Worm (Caenorhabditis elegans) whole organism, L1 larva: ENCODE measurements around the gene C01G5.3.
A peak's percentile ranks its signal among the peaks of the same experiment; 100 is the strongest.

Experiments
- C04F5.9 ChIP-seq: sonication (generic microtip); optimal IDR thresholded peaks from 2 replicates; lab custom pipeline; 2016; ENCODE audit warnings: missing genetic modification characterization, missing compliant biosample characterization
- C34B4.2 ChIP-seq: sonication (generic microtip); optimal IDR thresholded peaks from 2 replicates; lab custom pipeline; 2017; ENCODE audit warnings: mild to moderate bottlenecking, missing genetic modification characterization, missing compliant biosample characterization
- aly-2 ChIP-seq: fragments of 150-350 bp; optimal IDR thresholded peaks from 2 replicates; lab custom pipeline; 2014; ENCODE audit warnings: missing biosample characterization, missing genetic modification characterization
- ceh-8 ChIP-seq: fragments of 200-800 bp; sonication (Bioruptor generic); optimal IDR thresholded peaks from 2 replicates; lab custom pipeline; 2018; ENCODE audit warnings: mild to moderate bottlenecking, missing genetic modification characterization, moderate library complexity, missing compliant biosample characterization
- ceh-82 ChIP-seq, 3 experiments: fragments of 150-350 bp in 1 of 3; sonication (generic microtip) in 2 of 3; optimal IDR thresholded peaks; 2 replicates each; lab custom pipeline; 2014 to 2017; ENCODE audit warnings: missing biosample characterization in 3 of 3, missing genetic modification characterization in 3 of 3
- ceh-90 ChIP-seq: sonication (generic microtip); optimal IDR thresholded peaks from 2 replicates; lab custom pipeline; 2016; ENCODE audit warnings: missing genetic modification characterization, missing compliant biosample characterization
- ces-1 ChIP-seq: fragments of 150-350 bp; optimal IDR thresholded peaks from 2 replicates; lab custom pipeline; 2014; ENCODE audit warnings: missing biosample characterization, missing genetic modification reagents, missing genetic modification characterization
- dpl-1 ChIP-seq, 3 experiments: fragments of 150-350 bp in 2 of 3; sonication (generic microtip) in 1 of 3; optimal IDR thresholded peaks; 2 replicates each; lab custom pipeline; 2014 to 2017; ENCODE audit warnings: missing biosample characterization in 3 of 3, missing genetic modification characterization in 3 of 3, missing genetic modification reagents in 3 of 3
- dsc-1 ChIP-seq: sonication (generic microtip); optimal IDR thresholded peaks from 2 replicates; lab custom pipeline; 2016; ENCODE audit warnings: mild to moderate bottlenecking, missing genetic modification characterization, missing compliant biosample characterization
- efl-1 ChIP-seq, 4 experiments: fragments of 150-350 bp; optimal IDR thresholded peaks in 3 of 4; peaks in 1 of 4; 1 replicate in 1 of 4; 2 replicates in 3 of 4; lab custom pipeline; 2014; ENCODE audit warnings: missing biosample characterization in 2 of 4, missing genetic modification characterization in 2 of 4, missing genetic modification reagents in 2 of 4
- efl-3 ChIP-seq: fragments of 200-800 bp; sonication (Bioruptor generic); optimal IDR thresholded peaks from 2 replicates; lab custom pipeline; 2018; ENCODE audit warnings: mild to moderate bottlenecking, missing genetic modification characterization, missing compliant biosample characterization
- elt-2 ChIP-seq: sonication (generic microtip); optimal IDR thresholded peaks from 2 replicates; lab custom pipeline; 2016; ENCODE audit warnings: missing genetic modification characterization, mild to moderate bottlenecking, inconsistent platforms, missing compliant biosample characterization, missing genetic modification reagents
- elt-3 ChIP-seq, 6 experiments: fragments of 150-350 bp in 1 of 6; sonication (generic microtip); optimal IDR thresholded peaks; 2 replicates each; lab custom pipeline; 2017 to 2018; ENCODE audit warnings: missing biosample characterization in 6 of 6, missing genetic modification characterization in 6 of 6, inconsistent platforms in 1 of 6
- ets-5 ChIP-seq: fragments of 200-800 bp; sonication (Bioruptor generic); IDR thresholded peaks from 2 replicates; pipeline ENCODE4 v1.3.6; 2022; ENCODE audit warnings: missing genetic modification characterization, missing compliant biosample characterization
- grh-1 ChIP-seq: fragments of 200-800 bp; sonication (Bioruptor generic); IDR thresholded peaks from 2 replicates; pipeline ENCODE4 v1.3.6; 2022; ENCODE audit warnings: missing genetic modification reagents, missing genetic modification characterization, missing compliant biosample characterization
- hpl-2 ChIP-seq: fragments of 150-350 bp; optimal IDR thresholded peaks from 2 replicates; lab custom pipeline; 2014; ENCODE audit warnings: missing biosample characterization, missing genetic modification reagents, missing genetic modification characterization
- irx-1 ChIP-seq: sonication (generic microtip); optimal IDR thresholded peaks from 2 replicates; lab custom pipeline; 2016; ENCODE audit warnings: missing genetic modification characterization, missing compliant biosample characterization
- lin-13 ChIP-seq: fragments of 150-350 bp; optimal IDR thresholded peaks from 2 replicates; lab custom pipeline; 2014; ENCODE audit warnings: missing biosample characterization, missing genetic modification reagents, missing genetic modification characterization
- lin-39 ChIP-seq: fragments of 150-350 bp; optimal IDR thresholded peaks from 2 replicates; lab custom pipeline; 2014; ENCODE audit warnings: missing biosample characterization, missing genetic modification reagents, missing genetic modification characterization
- lir-3 ChIP-seq: sonication (generic microtip); optimal IDR thresholded peaks from 2 replicates; lab custom pipeline; 2016; ENCODE audit warnings: mild to moderate bottlenecking, missing genetic modification characterization, moderate library complexity, missing compliant biosample characterization; ENCODE audit not compliant: poor library complexity
- mab-9 ChIP-seq: fragments of 200-800 bp; sonication (Bioruptor generic); IDR thresholded peaks from 2 replicates; pipeline ENCODE4 v1.3.6; 2022; ENCODE audit warnings: missing genetic modification reagents, missing genetic modification characterization, missing compliant biosample characterization
- mep-1 ChIP-seq: fragments of 150-350 bp; optimal IDR thresholded peaks from 2 replicates; lab custom pipeline; 2014; ENCODE audit warnings: missing biosample characterization, missing genetic modification characterization
- nhr-11 ChIP-seq: fragments of 150-350 bp; optimal IDR thresholded peaks from 2 replicates; lab custom pipeline; 2014; ENCODE audit warnings: missing biosample characterization, missing genetic modification characterization
- nhr-76 ChIP-seq: sonication (generic microtip); optimal IDR thresholded peaks from 2 replicates; lab custom pipeline; 2017; ENCODE audit warnings: missing biosample characterization, missing genetic modification characterization
- nhr-77 ChIP-seq: fragments of 150-350 bp; optimal IDR thresholded peaks from 2 replicates; lab custom pipeline; 2014; ENCODE audit warnings: missing biosample characterization, missing genetic modification characterization
- nhr-84 ChIP-seq: sonication (generic microtip); optimal IDR thresholded peaks from 2 replicates; lab custom pipeline; 2017; ENCODE audit warnings: missing biosample characterization, missing genetic modification characterization
- nhr-85 ChIP-seq: sonication (generic microtip); peaks from one replicate; lab custom pipeline; 2016; ENCODE audit warnings: missing genetic modification characterization, inconsistent platforms, missing compliant biosample characterization
- nhr-90 ChIP-seq: sonication (generic microtip); optimal IDR thresholded peaks from 2 replicates; lab custom pipeline; 2016; ENCODE audit warnings: mild to moderate bottlenecking, missing genetic modification characterization, missing compliant biosample characterization; ENCODE audit not compliant: poor library complexity
- pag-3 ChIP-seq: sonication (generic microtip); optimal IDR thresholded peaks from 2 replicates; lab custom pipeline; 2017; ENCODE audit warnings: missing genetic modification characterization, mild to moderate bottlenecking, missing compliant biosample characterization, antibody characterized with exemption, borderline replicate concordance; ENCODE audit not compliant: insufficient read depth
- rnt-1 ChIP-seq: sonication (generic microtip); optimal IDR thresholded peaks from 2 replicates; lab custom pipeline; 2016; ENCODE audit warnings: mild to moderate bottlenecking, missing genetic modification characterization, moderate library complexity, missing compliant biosample characterization
- snpc-4 ChIP-seq: fragments of 150-350 bp; optimal IDR thresholded peaks from 2 replicates; lab custom pipeline; 2014; ENCODE audit warnings: missing biosample characterization, missing genetic modification characterization
- sptf-1 ChIP-seq: fragments of 150-350 bp; optimal IDR thresholded peaks from 2 replicates; lab custom pipeline; 2014; ENCODE audit warnings: missing biosample characterization, missing genetic modification characterization
- sup-37 ChIP-seq: fragments of 200-800 bp; sonication (Bioruptor generic); optimal IDR thresholded peaks from 2 replicates; lab custom pipeline; 2018; ENCODE audit warnings: mild to moderate bottlenecking, missing genetic modification characterization, missing compliant biosample characterization
- unc-130 ChIP-seq: fragments of 150-350 bp; optimal IDR thresholded peaks from 2 replicates; lab custom pipeline; 2017; ENCODE audit warnings: missing biosample characterization, missing genetic modification characterization, inconsistent platforms
- unc-30 ChIP-seq: sonication (generic microtip); optimal IDR thresholded peaks from 2 replicates; lab custom pipeline; 2017; ENCODE audit warnings: missing biosample characterization, missing genetic modification characterization
- unc-62 ChIP-seq: fragments of 150-350 bp; optimal IDR thresholded peaks from 2 replicates; lab custom pipeline; 2014; ENCODE audit warnings: missing biosample characterization, missing genetic modification reagents, missing genetic modification characterization
- unc-86 ChIP-seq: sonication (generic microtip); optimal IDR thresholded peaks from 2 replicates; lab custom pipeline; 2016; ENCODE audit warnings: missing genetic modification characterization, missing compliant biosample characterization
- unc-98 ChIP-seq: fragments of 200-800 bp; sonication (Bioruptor generic); IDR thresholded peaks from 2 replicates; pipeline ENCODE4 v1.3.6; 2022; ENCODE audit warnings: missing genetic modification characterization, missing compliant biosample characterization
- xbp-1 ChIP-seq: sonication (generic microtip); optimal IDR thresholded peaks from 2 replicates; lab custom pipeline; 2016; ENCODE audit warnings: missing genetic modification characterization, missing compliant biosample characterization
- zag-1 ChIP-seq: fragments of 150-350 bp; optimal IDR thresholded peaks from 2 replicates; lab custom pipeline; 2014; ENCODE audit warnings: missing biosample characterization, missing genetic modification characterization
- zip-4 ChIP-seq: fragments of 200-800 bp; sonication (Bioruptor generic); optimal IDR thresholded peaks from 2 replicates; lab custom pipeline; 2018; ENCODE audit warnings: mild to moderate bottlenecking, missing genetic modification characterization, moderate library complexity, missing compliant biosample characterization

The C01G5.3 gene

DNA sequence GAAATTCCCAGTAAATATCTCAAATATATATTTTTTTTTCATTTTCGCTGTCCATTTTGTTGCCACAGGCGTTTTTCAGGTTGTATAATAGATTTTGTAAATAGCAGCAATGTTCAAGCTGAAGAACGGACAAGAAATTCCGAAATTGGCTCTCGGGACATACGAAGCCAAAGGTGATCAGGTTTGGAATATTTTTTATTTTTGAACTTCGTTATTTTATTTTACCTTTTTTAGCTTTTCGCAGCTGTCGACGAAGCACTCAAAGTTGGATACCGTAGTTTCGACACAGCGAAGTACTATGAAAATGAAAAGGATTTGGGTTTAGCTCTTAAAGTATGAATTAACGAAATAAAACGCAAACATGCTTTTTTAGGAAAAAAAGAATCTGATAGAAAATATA, 11.5 kb upstream of the C01G5.3 start, which contains the start of gene C01G5.5:
TSS of gene C01G5.5 (plus strand) at position 80 of the 400 bp plus-strand sequence.
- TF ChIP-seq sptf-1 (no peak), C04F5.9 (tag; lab: Kevin White, UChicago) (no peak), efl-1 (optimal IDR thresholded peaks at IDR 0.05; lab: Kevin White, UChicago) (no peak), efl-1 (GFP tag; optimal IDR thresholded peaks at IDR 0.05 in 1 of 2; lab: Kevin White, UChicago) (peak in 1 of 2 experiments; percentile 65), nhr-90 (no peak)

DNA sequence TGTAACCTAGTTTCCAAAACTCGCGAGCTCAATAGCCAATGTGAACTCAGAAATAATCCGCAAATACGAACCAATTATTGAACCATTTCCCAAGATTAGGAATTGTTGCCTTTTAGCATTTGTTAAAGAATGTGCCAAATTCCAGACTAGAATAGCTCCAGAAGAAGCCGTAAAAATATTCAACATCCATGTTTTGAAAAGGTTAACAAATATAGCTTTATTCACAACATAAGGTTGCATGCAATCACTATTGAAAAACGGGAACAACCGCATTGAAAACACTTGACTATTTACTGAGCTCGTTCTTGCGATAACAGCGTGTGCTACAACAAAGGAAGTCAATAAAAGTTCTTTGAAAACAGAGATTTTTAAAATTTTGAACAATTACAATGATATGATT, 9.5 kb upstream of the C01G5.3 start:
- no peak for TF ChIP-seq sptf-1
- no peak for TF ChIP-seq C34B4.2
- no peak for TF ChIP-seq rnt-1 (tag; lab: Kevin White, UChicago)
- no peak for TF ChIP-seq mep-1 (tag; lab: Kevin White, UChicago)
- TF ChIP-seq ets-5 (GFP tag; lab: Robert Waterston, UW) = no peak
- no peak for TF ChIP-seq zag-1
- TF ChIP-seq nhr-77 (tag; lab: Kevin White, UChicago) = no peak
- no peak for TF ChIP-seq grh-1 (GFP tag; lab: Robert Waterston, UW)
- no peak for TF ChIP-seq nhr-84
- TF ChIP-seq unc-86 = no peak
- TF ChIP-seq, all 84 proteins: peak for 0

DNA sequence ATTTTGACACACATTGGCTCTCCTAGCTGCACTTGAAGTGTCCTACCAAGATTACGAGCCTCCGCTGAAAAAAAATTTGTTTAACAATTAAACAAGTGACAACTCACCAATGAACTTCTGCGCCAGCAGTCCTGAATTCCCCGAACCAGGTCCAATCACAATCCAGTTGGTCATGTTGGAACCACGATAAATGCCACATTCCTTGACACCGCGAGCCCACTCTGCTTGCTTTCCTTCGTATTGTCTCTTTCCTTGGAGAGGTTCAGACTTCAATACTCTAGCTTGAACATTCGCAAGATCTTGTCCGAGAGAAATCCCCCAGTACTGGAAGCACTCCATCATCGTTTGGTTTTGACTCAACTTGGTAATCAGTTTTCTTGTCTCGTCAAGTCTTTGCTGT, 7.8 kb upstream of the C01G5.3 start:
- TF ChIP-seq dsc-1 (tag; lab: Kevin White, UChicago) = no peak
- no peak for TF ChIP-seq nhr-85 (tag; lab: Kevin White, UChicago)
- no peak for TF ChIP-seq sup-37 (GFP tag; lab: Kevin White, UChicago)
- no peak for TF ChIP-seq unc-130
- no peak for TF ChIP-seq rnt-1 (tag; lab: Kevin White, UChicago)
- TF ChIP-seq ces-1 (GFP tag; lab: Kevin White, UChicago) = no peak
- TF ChIP-seq mab-9 (GFP tag; lab: Robert Waterston, UW) = no peak
- TF ChIP-seq ceh-8 (GFP tag; lab: Kevin White, UChicago) = no peak
- TF ChIP-seq ceh-82 (tag; optimal IDR thresholded peaks at IDR 0.05; lab: Kevin White, UChicago) = no peak
- no peak for TF ChIP-seq aly-2 (tag; lab: Kevin White, UChicago)
- no peak for TF ChIP-seq lin-13
- TF ChIP-seq grh-1 (GFP tag; lab: Robert Waterston, UW) = no peak
- TF ChIP-seq zag-1 = no peak
- no peak for TF ChIP-seq unc-62 (GFP tag; lab: Kevin White, UChicago)
- TF ChIP-seq snpc-4 (tag; lab: Kevin White, UChicago) = no peak
- TF ChIP-seq elt-2 (tag; lab: Kevin White, UChicago) = no peak

ce11 chrIV:6529832-6530231, 6.2 kb upstream of the C01G5.3 start:
- TF ChIP-seq ceh-90 (tag; lab: Kevin White, UChicago) (no peak), elt-3 (tag; optimal IDR thresholded peaks at IDR 0.05; lab: Kevin White, UChicago) (no peak), xbp-1 (tag; lab: Kevin White, UChicago) (no peak), dpl-1 (GFP tag; optimal IDR thresholded peaks at IDR 0.05; lab: Kevin White, UChicago) (no peak), mep-1 (tag; lab: Kevin White, UChicago) (no peak), rnt-1 (tag; lab: Kevin White, UChicago) (no peak), unc-30 (no peak), nhr-77 (tag; lab: Kevin White, UChicago) (no peak)
- TF ChIP-seq, all 84 proteins: peak for 0

ce11 chrIV:6531450-6531849, 4.6 kb upstream of the C01G5.3 start, which contains the start of gene C01G5.4:
Gene C01G5.4, plus strand, starts transcription at chrIV:6531750.
- TF ChIP-seq nhr-76 = no peak
- no peak for TF ChIP-seq pag-3 (tag; lab: Kevin White, UChicago)
- no peak for TF ChIP-seq hpl-2
- TF ChIP-seq nhr-11 (tag; lab: Kevin White, UChicago) = no peak
- TF ChIP-seq nhr-77 (tag; lab: Kevin White, UChicago) = no peak
- no peak for TF ChIP-seq lir-3
- TF ChIP-seq efl-3 = no peak
- TF ChIP-seq irx-1 = no peak
- no peak for TF ChIP-seq grh-1 (GFP tag; lab: Robert Waterston, UW)
- TF ChIP-seq lin-39 (tag; lab: Kevin White, UChicago) = no peak
- TF ChIP-seq unc-98 (GFP tag; lab: Robert Waterston, UW) = no peak
- TF ChIP-seq zip-4 (GFP tag; lab: Kevin White, UChicago) = no peak
- TF ChIP-seq sptf-1 = no peak
- TF ChIP-seq, all 84 proteins: peak for 0
